Worm (Caenorhabditis elegans) whole organism, L1 larva: ENCODE results near the gene R01E6.2.

Experiments
- aha-1 ChIP-seq: fragments of 150-350 bp; optimal IDR thresholded peaks from 2 replicates; lab custom pipeline; 2014; ENCODE audit warnings: missing biosample characterization, missing genetic modification characterization
- alr-1 ChIP-seq: fragments of 200-800 bp; sonication (Bioruptor generic); optimal IDR thresholded peaks from 2 replicates; lab custom pipeline; 2018; ENCODE audit warnings: borderline replicate concordance, mild to moderate bottlenecking, missing genetic modification characterization, missing compliant biosample characterization
- aly-2 ChIP-seq: fragments of 150-350 bp; optimal IDR thresholded peaks from 2 replicates; lab custom pipeline; 2014; ENCODE audit warnings: missing biosample characterization, missing genetic modification characterization
- ama-1 ChIP-seq: fragments of 150-350 bp; optimal IDR thresholded peaks from 2 replicates; lab custom pipeline; 2014
- blmp-1 ChIP-seq: fragments of 150-350 bp; optimal IDR thresholded peaks from 2 replicates; lab custom pipeline; 2014; ENCODE audit warnings: missing biosample characterization, missing genetic modification characterization
- ceh-63 ChIP-seq: fragments of 200-800 bp; sonication (Bioruptor generic); optimal IDR thresholded peaks from 2 replicates; lab custom pipeline; 2018; ENCODE audit warnings: mild to moderate bottlenecking, missing genetic modification characterization, missing compliant biosample characterization
- ceh-82 ChIP-seq, 3 experiments: fragments of 150-350 bp in 1 of 3; sonication (generic microtip) in 2 of 3; optimal IDR thresholded peaks; 2 replicates each; lab custom pipeline; 2014 to 2017; ENCODE audit warnings: missing biosample characterization in 3 of 3, missing genetic modification characterization in 3 of 3
- ceh-88 ChIP-seq: fragments of 200-800 bp; sonication (Bioruptor generic); IDR thresholded peaks from 2 replicates; pipeline ENCODE4 v1.3.6; 2022; ENCODE audit warnings: missing genetic modification characterization, missing compliant biosample characterization
- dpl-1 ChIP-seq, 3 experiments: fragments of 150-350 bp in 2 of 3; sonication (generic microtip) in 1 of 3; optimal IDR thresholded peaks; 2 replicates each; lab custom pipeline; 2014 to 2017; ENCODE audit warnings: missing biosample characterization in 3 of 3, missing genetic modification characterization in 3 of 3, missing genetic modification reagents in 3 of 3
- efl-3 ChIP-seq: fragments of 200-800 bp; sonication (Bioruptor generic); optimal IDR thresholded peaks from 2 replicates; lab custom pipeline; 2018; ENCODE audit warnings: mild to moderate bottlenecking, missing genetic modification characterization, missing compliant biosample characterization
- egl-27 ChIP-seq, 2 experiments: fragments of 150-350 bp in 1 of 2; sonication (generic microtip); optimal IDR thresholded peaks; 3 replicates each; lab custom pipeline; 2017 to 2018; ENCODE audit warnings: missing biosample characterization in 2 of 2, missing genetic modification characterization in 2 of 2, missing genetic modification reagents in 2 of 2
- elt-2 ChIP-seq: sonication (generic microtip); optimal IDR thresholded peaks from 2 replicates; lab custom pipeline; 2016; ENCODE audit warnings: missing genetic modification characterization, mild to moderate bottlenecking, inconsistent platforms, missing compliant biosample characterization, missing genetic modification reagents
- elt-3 ChIP-seq, 6 experiments: fragments of 150-350 bp in 1 of 6; sonication (generic microtip); optimal IDR thresholded peaks; 2 replicates each; lab custom pipeline; 2017 to 2018; ENCODE audit warnings: missing biosample characterization in 6 of 6, missing genetic modification characterization in 6 of 6, inconsistent platforms in 1 of 6
- ets-5 ChIP-seq: fragments of 200-800 bp; sonication (Bioruptor generic); IDR thresholded peaks from 2 replicates; pipeline ENCODE4 v1.3.6; 2022; ENCODE audit warnings: missing genetic modification characterization, missing compliant biosample characterization
- fkh-10 ChIP-seq: sonication (generic microtip); optimal IDR thresholded peaks from 2 replicates; lab custom pipeline; 2017; ENCODE audit warnings: missing biosample characterization, missing genetic modification reagents, missing genetic modification characterization
- grh-1 ChIP-seq: fragments of 200-800 bp; sonication (Bioruptor generic); IDR thresholded peaks from 2 replicates; pipeline ENCODE4 v1.3.6; 2022; ENCODE audit warnings: missing genetic modification reagents, missing genetic modification characterization, missing compliant biosample characterization
- hlh-4 ChIP-seq: sonication (generic microtip); optimal IDR thresholded peaks from 2 replicates; lab custom pipeline; 2016; ENCODE audit warnings: mild to moderate bottlenecking, missing genetic modification characterization, missing compliant biosample characterization
- hpl-2 ChIP-seq: fragments of 150-350 bp; optimal IDR thresholded peaks from 2 replicates; lab custom pipeline; 2014; ENCODE audit warnings: missing biosample characterization, missing genetic modification reagents, missing genetic modification characterization
- isw-1 ChIP-seq: fragments of 200-800 bp; sonication (Bioruptor generic); IDR thresholded peaks from 2 replicates; pipeline ENCODE4 v1.3.6; 2022; ENCODE audit warnings: missing genetic modification characterization, missing compliant biosample characterization
- lin-14 ChIP-seq: fragments of 200-800 bp; sonication (Bioruptor generic); optimal IDR thresholded peaks from 2 replicates; lab custom pipeline; 2018; ENCODE audit warnings: mild to moderate bottlenecking, missing genetic modification characterization, moderate library complexity, missing compliant biosample characterization
- lsy-2 ChIP-seq, 2 experiments: fragments of 150-350 bp; optimal IDR thresholded peaks; 2 replicates each; lab custom pipeline; 2014; ENCODE audit warnings: missing biosample characterization in 2 of 2, missing genetic modification characterization in 2 of 2
- mdl-1 ChIP-seq, 2 experiments: fragments of 150-350 bp; optimal IDR thresholded peaks; 2 replicates each; lab custom pipeline; 2014 to 2017; ENCODE audit warnings: missing biosample characterization in 2 of 2, missing genetic modification characterization in 2 of 2, inconsistent platforms in 1 of 2
- nhr-12 ChIP-seq: sonication (generic microtip); optimal IDR thresholded peaks from 2 replicates; lab custom pipeline; 2017; ENCODE audit warnings: missing biosample characterization, missing genetic modification characterization
- nhr-76 ChIP-seq: sonication (generic microtip); optimal IDR thresholded peaks from 2 replicates; lab custom pipeline; 2017; ENCODE audit warnings: missing biosample characterization, missing genetic modification characterization
- nhr-77 ChIP-seq: fragments of 150-350 bp; optimal IDR thresholded peaks from 2 replicates; lab custom pipeline; 2014; ENCODE audit warnings: missing biosample characterization, missing genetic modification characterization
- nhr-90 ChIP-seq: sonication (generic microtip); optimal IDR thresholded peaks from 2 replicates; lab custom pipeline; 2016; ENCODE audit warnings: mild to moderate bottlenecking, missing genetic modification characterization, missing compliant biosample characterization; ENCODE audit not compliant: poor library complexity
- pag-3 ChIP-seq: sonication (generic microtip); optimal IDR thresholded peaks from 2 replicates; lab custom pipeline; 2017; ENCODE audit warnings: missing genetic modification characterization, mild to moderate bottlenecking, missing compliant biosample characterization, antibody characterized with exemption, borderline replicate concordance; ENCODE audit not compliant: insufficient read depth
- pax-3 ChIP-seq: fragments of 200-800 bp; sonication (Bioruptor generic); optimal IDR thresholded peaks from 2 replicates; lab custom pipeline; 2018; ENCODE audit warnings: mild to moderate bottlenecking, missing genetic modification characterization, moderate library complexity, missing compliant biosample characterization
- rnt-1 ChIP-seq: sonication (generic microtip); optimal IDR thresholded peaks from 2 replicates; lab custom pipeline; 2016; ENCODE audit warnings: mild to moderate bottlenecking, missing genetic modification characterization, moderate library complexity, missing compliant biosample characterization
- skn-1 ChIP-seq: fragments of 150-350 bp; optimal IDR thresholded peaks from 2 replicates; lab custom pipeline; 2014; ENCODE audit warnings: missing biosample characterization, missing genetic modification characterization
- sptf-1 ChIP-seq: fragments of 150-350 bp; optimal IDR thresholded peaks from 2 replicates; lab custom pipeline; 2014; ENCODE audit warnings: missing biosample characterization, missing genetic modification characterization
- swsn-7 ChIP-seq: sonication (generic microtip); optimal IDR thresholded peaks from 2 replicates; lab custom pipeline; 2016; ENCODE audit warnings: missing genetic modification characterization, missing compliant biosample characterization
- unc-130 ChIP-seq: fragments of 150-350 bp; optimal IDR thresholded peaks from 2 replicates; lab custom pipeline; 2017; ENCODE audit warnings: missing biosample characterization, missing genetic modification characterization, inconsistent platforms
- unc-62 ChIP-seq: fragments of 150-350 bp; optimal IDR thresholded peaks from 2 replicates; lab custom pipeline; 2014; ENCODE audit warnings: missing biosample characterization, missing genetic modification reagents, missing genetic modification characterization
- unc-86 ChIP-seq: sonication (generic microtip); optimal IDR thresholded peaks from 2 replicates; lab custom pipeline; 2016; ENCODE audit warnings: missing genetic modification characterization, missing compliant biosample characterization
- unc-98 ChIP-seq: fragments of 200-800 bp; sonication (Bioruptor generic); IDR thresholded peaks from 2 replicates; pipeline ENCODE4 v1.3.6; 2022; ENCODE audit warnings: missing genetic modification characterization, missing compliant biosample characterization
- vab-15 ChIP-seq: sonication (generic microtip); optimal IDR thresholded peaks from 2 replicates; lab custom pipeline; 2017; ENCODE audit warnings: missing genotype, mild to moderate bottlenecking, missing genetic modification characterization, missing compliant biosample characterization
- xbp-1 ChIP-seq: sonication (generic microtip); optimal IDR thresholded peaks from 2 replicates; lab custom pipeline; 2016; ENCODE audit warnings: missing genetic modification characterization, missing compliant biosample characterization

The R01E6.2 gene

ce11 chrX:13518861-13519713 lies 47.2 kb downstream of the R01E6.2 start, which contains the start of the genes cdk-4 and F18H3.1 (continued):
- TF ChIP-seq hlh-4 (tag; lab: Kevin White, UChicago) (no peak), lin-14 (GFP tag; lab: Kevin White, UChicago) (peak; percentile 86), unc-86 (peak; percentile 5), unc-130 (tag; lab: Kevin White, UChicago) (no peak), elt-2 (tag; lab: Kevin White, UChicago) (peak; percentile 5), rnt-1 (tag; lab: Kevin White, UChicago) (peak; percentile 30), nhr-90 (tag; lab: Kevin White, UChicago) (peak; percentile 9), unc-62 (GFP tag; lab: Kevin White, UChicago) (no peak), egl-27 (tag; optimal IDR thresholded peaks at IDR 0.05; lab: Kevin White, UChicago) (peak in 1 of 2 experiments; percentile 48), alr-1 (tag; lab: Kevin White, UChicago) (no peak), xbp-1 (tag; lab: Kevin White, UChicago) (peak; percentile 31), isw-1 (GFP tag; lab: Robert Waterston, UW) (peak; percentile 2; the same call in 1 of the 2 replicates), ets-5 (no peak), hpl-2 (GFP tag; lab: Kevin White, UChicago) (no peak), vab-15 (tag; lab: Kevin White, UChicago) (no peak), nhr-76 (tag; lab: Kevin White, UChicago) (no peak), aly-2 (tag; lab: Kevin White, UChicago) (no peak), efl-3 (GFP tag; lab: Kevin White, UChicago) (no peak), pag-3 (tag; lab: Kevin White, UChicago) (no peak), aha-1 (no peak), ceh-63 (no peak), unc-98 (GFP tag; lab: Robert Waterston, UW) (no peak), skn-1 (tag; lab: Kevin White, UChicago) (peak; percentile 51), swsn-7 (no peak), fkh-10 (no peak), elt-3 (tag; optimal IDR thresholded peaks at IDR 0.05; lab: Kevin White, UChicago) (no peak), lsy-2 (tag; optimal IDR thresholded peaks at IDR 0.05; lab: Kevin White, UChicago) (peak in 1 of 2 experiments; percentile 61), grh-1 (peak; percentile 39; the same call in 1 of the 2 replicates), ceh-82 (tag; optimal IDR thresholded peaks at IDR 0.05; lab: Kevin White, UChicago) (peak in 1 of 3 experiments; percentile 52), pax-3 (tag; lab: Kevin White, UChicago) (no peak), sptf-1 (tag; lab: Kevin White, UChicago) (no peak), ceh-88 (GFP tag; lab: Robert Waterston, UW) (no peak), nhr-12 (tag; lab: Kevin White, UChicago) (no peak), nhr-77 (tag; lab: Kevin White, UChicago) (peak; percentile 11), ama-1 (lab: Kevin White, UChicago) (no peak), mdl-1 (tag; optimal IDR thresholded peaks at IDR 0.05; lab: Kevin White, UChicago) (no peak), blmp-1 (tag; lab: Kevin White, UChicago) (peak; percentile 10), dpl-1 (GFP tag; optimal IDR thresholded peaks at IDR 0.05; lab: Kevin White, UChicago) (peak in 1 of 3 experiments; percentile 9)
- TF ChIP-seq, all 84 proteins: peak for 33
